Fruit fly (Drosophila melanogaster) Kc167 (cell line): ENCODE data around the gene CG17834.

Source experiments
- Myc ChIP-seq: fragments of >200 bp; optimal IDR thresholded peaks from 2 replicates; lab custom pipeline; 2017; ENCODE audit warnings: missing external identifiers
- Sin3A ChIP-seq: fragments of >200 bp; optimal IDR thresholded peaks from 2 replicates; lab custom pipeline; 2018; ENCODE audit warnings: missing external identifiers
- h ChIP-seq: fragments of >200 bp; optimal IDR thresholded peaks from 3 replicates; lab custom pipeline; 2018; ENCODE audit warnings: missing external identifiers
- insv ChIP-seq: fragments of >200 bp; optimal IDR thresholded peaks from 3 replicates; lab custom pipeline; 2018; ENCODE audit warnings: missing external identifiers
- psq ChIP-seq: fragments of >200 bp; optimal IDR thresholded peaks from 2 replicates; lab custom pipeline; 2017; ENCODE audit warnings: missing external identifiers
- ttk ChIP-seq: sonication (Bioruptor generic); optimal IDR thresholded peaks from 2 replicates; lab custom pipeline; 2017; ENCODE audit warnings: missing external identifiers

- TF ChIP-seq h (lab: Kevin White, UChicago) (no peak), Sin3A (lab: Kevin White, UChicago) (no peak), psq (lab: Kevin White, UChicago) (no peak), Myc (lab: Kevin White, UChicago) (no peak), ttk (lab: Kevin White, UChicago) (no peak), insv (lab: Kevin White, UChicago) (no peak)
These were observed 23.5 kb downstream of the CG17834 start for dm6 chr2L:8552472-8552871.
